Worm (Caenorhabditis elegans): ENCODE results near the gene T28F3.9.

DNA sequence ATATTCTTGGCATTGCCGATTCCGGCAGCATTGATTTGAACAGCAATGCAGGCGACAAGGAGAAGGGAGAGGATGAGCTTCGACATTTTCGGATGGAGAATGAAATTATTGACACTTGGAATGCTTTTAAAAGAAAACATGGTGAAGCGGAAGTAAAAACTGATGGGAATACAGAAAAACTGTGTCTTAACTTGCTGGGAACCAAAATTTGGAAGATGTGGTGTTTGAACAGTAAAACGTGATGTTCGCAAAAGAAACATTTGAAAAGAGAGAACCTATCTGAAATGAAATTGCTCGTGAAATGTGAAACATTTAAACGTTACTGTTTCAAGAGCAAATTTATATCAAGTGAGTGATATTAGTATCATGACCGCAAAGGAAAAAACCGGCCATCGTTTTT is 43.6 kb upstream of the T28F3.9 start, which contains the start of gene F26D10.13:
- TF ChIP-seq pha-4 (tag; optimal IDR thresholded peaks at IDR 0.05) (no peak), unc-62 (GFP tag; optimal IDR thresholded peaks at IDR 0.05) (no peak), unc-39 (tag; optimal IDR thresholded peaks at IDR 0.05) (no peak), nhr-237 (tag; optimal IDR thresholded peaks at IDR 0.05) (no peak), mep-1 (tag; optimal IDR thresholded peaks at IDR 0.05) (no peak), nhr-28 (tag; optimal IDR thresholded peaks at IDR 0.05) (no peak), sptf-1 (tag; optimal IDR thresholded peaks at IDR 0.05) (no peak), lin-32 (GFP tag; optimal IDR thresholded peaks at IDR 0.05) (no peak), lsy-2 (tag; optimal IDR thresholded peaks at IDR 0.05) (no peak), elt-1 (tag; optimal IDR thresholded peaks at IDR 0.05; ENCODE audit: borderline replicate concordance, insufficient read depth) (no peak), hlh-1 (tag; optimal IDR thresholded peaks at IDR 0.05) (no peak), nhr-12 (tag; optimal IDR thresholded peaks at IDR 0.05) (no peak)

Data from whole organism, mixed stage, embryonic.